Fruit fly (Drosophila melanogaster) whole organism, embryonic: ENCODE results near the gene Reg-2.

ENCODE experiments used
- B-H1 ChIP-seq: fragments of 200-800 bp; sonication (Bioruptor generic); IDR thresholded peaks from 3 replicates; pipeline ENCODE4 v1.3.6; 2022; ENCODE audit warnings: missing biosample characterization, missing genetic modification characterization
- Blimp-1 ChIP-seq: fragments of 200-800 bp; sonication (Bioruptor generic); optimal IDR thresholded peaks from 3 replicates; lab custom pipeline; 2018; ENCODE audit warnings: missing biosample characterization, missing genetic modification characterization, mild to moderate bottlenecking, moderate library complexity, missing genetic modification reagents
- Bteb2 ChIP-seq: fragments of 200-800 bp; sonication (Bioruptor generic); optimal IDR thresholded peaks from 2 replicates; lab custom pipeline; 2016; ENCODE audit warnings: missing biosample characterization, missing genetic modification characterization
- CG10543 ChIP-seq: fragments of 200-800 bp; sonication (Bioruptor generic); optimal IDR thresholded peaks from 3 replicates; lab custom pipeline; 2017; ENCODE audit warnings: missing biosample characterization, mild to moderate bottlenecking, missing genetic modification characterization, moderate library complexity
- CG11695 ChIP-seq: fragments of 200-800 bp; sonication (Bioruptor generic); IDR thresholded peaks from 3 replicates; pipeline ENCODE4 v1.3.6; 2022; ENCODE audit warnings: missing biosample characterization, missing genetic modification characterization
- CG12155 ChIP-seq: fragments of 200-800 bp; sonication (Bioruptor generic); optimal IDR thresholded peaks from 3 replicates; lab custom pipeline; 2016; ENCODE audit warnings: missing biosample characterization, missing genetic modification characterization
- CG12659 ChIP-seq: fragments of 200-800 bp; sonication (Bioruptor generic); optimal IDR thresholded peaks from 3 replicates; lab custom pipeline; 2017; ENCODE audit warnings: mild to moderate bottlenecking, missing biosample characterization, missing genetic modification reagents, missing genetic modification characterization
- CG1602 ChIP-seq: fragments of 200-800 bp; sonication (Bioruptor generic); optimal IDR thresholded peaks from 3 replicates; lab custom pipeline; 2016; ENCODE audit warnings: missing biosample characterization, missing genetic modification characterization
- CG1603 ChIP-seq: fragments of 200-800 bp; sonication (Bioruptor generic); optimal IDR thresholded peaks from 2 replicates; lab custom pipeline; 2019; ENCODE audit warnings: missing biosample characterization, mild to moderate bottlenecking, missing genetic modification characterization, moderate library complexity
- CG1792 ChIP-seq: fragments of 200-800 bp; sonication (Bioruptor generic); optimal IDR thresholded peaks from 2 replicates; lab custom pipeline; 2016; ENCODE audit warnings: missing biosample characterization, missing genetic modification characterization
- CG18262 ChIP-seq: fragments of 200-800 bp; optimal IDR thresholded peaks from 3 replicates; lab custom pipeline; 2019; ENCODE audit warnings: missing biosample characterization, mild to moderate bottlenecking, missing genetic modification characterization, moderate library complexity
- CG2120 ChIP-seq: fragments of 200-800 bp; sonication (Bioruptor generic); optimal IDR thresholded peaks from 3 replicates; lab custom pipeline; 2016; ENCODE audit warnings: missing biosample characterization, missing genetic modification characterization
- CG2202 ChIP-seq: fragments of 200-800 bp; sonication (Bioruptor generic); optimal IDR thresholded peaks from 2 replicates; lab custom pipeline; 2018; ENCODE audit warnings: missing biosample characterization, mild to moderate bottlenecking, missing genetic modification characterization
- CG30431 ChIP-seq: fragments of 200-800 bp; sonication (Bioruptor generic); optimal IDR thresholded peaks from 2 replicates; lab custom pipeline; 2017; ENCODE audit warnings: missing biosample characterization, missing genetic modification characterization
- CG33557 ChIP-seq: fragments of 200-800 bp; sonication (Bioruptor generic); optimal IDR thresholded peaks from 2 replicates; lab custom pipeline; 2019; ENCODE audit warnings: missing biosample characterization, mild to moderate bottlenecking, missing genetic modification characterization, moderate library complexity
- CG6254 ChIP-seq: fragments of 200-800 bp; sonication (Bioruptor generic); optimal IDR thresholded peaks from 3 replicates; lab custom pipeline; 2017; ENCODE audit warnings: mild to moderate bottlenecking, missing biosample characterization, missing genetic modification reagents, missing genetic modification characterization
- CG6854 ChIP-seq: fragments of 200-800 bp; sonication (Bioruptor generic); optimal IDR thresholded peaks from 3 replicates; lab custom pipeline; 2017; ENCODE audit warnings: missing biosample characterization, mild to moderate bottlenecking, missing genetic modification characterization
- CG7357 ChIP-seq: fragments of 200-800 bp; sonication (Bioruptor generic); IDR thresholded peaks from 3 replicates; pipeline ENCODE4 v1.3.6; 2022; ENCODE audit warnings: missing biosample characterization, missing genetic modification characterization
- CG7372 ChIP-seq: fragments of 200-800 bp; sonication (Bioruptor generic); IDR thresholded peaks from 2 replicates; pipeline ENCODE4 v1.3.6; 2022; ENCODE audit warnings: missing biosample characterization, missing genetic modification characterization
- CG9876 ChIP-seq: fragments of 200-800 bp; sonication (Bioruptor generic); optimal IDR thresholded peaks from 2 replicates; lab custom pipeline; 2016; ENCODE audit warnings: missing biosample characterization, missing genetic modification characterization
- Ets97D ChIP-seq: fragments of 200-800 bp; sonication (Bioruptor generic); optimal IDR thresholded peaks from 3 replicates; lab custom pipeline; 2016; ENCODE audit warnings: missing biosample characterization, missing genetic modification characterization
- Fer1 ChIP-seq: fragments of 200-800 bp; sonication (Bioruptor generic); optimal IDR thresholded peaks from 2 replicates; lab custom pipeline; 2017; ENCODE audit warnings: missing biosample characterization, mild to moderate bottlenecking, missing genetic modification characterization
- HLH54F ChIP-seq: fragments of 200-800 bp; sonication (Bioruptor generic); optimal IDR thresholded peaks from 3 replicates; lab custom pipeline; 2016; ENCODE audit warnings: missing biosample characterization, missing genetic modification characterization
- Hr3 ChIP-seq: fragments of 200-800 bp; sonication (Bioruptor generic); optimal IDR thresholded peaks from 3 replicates; lab custom pipeline; 2016; ENCODE audit warnings: missing biosample characterization, missing genetic modification characterization
- Lhr ChIP-seq: fragments of 200-800 bp; sonication (Bioruptor generic); optimal IDR thresholded peaks from 3 replicates; lab custom pipeline; 2017; ENCODE audit warnings: mild to moderate bottlenecking, missing biosample characterization, missing genetic modification reagents, missing genetic modification characterization
- Meics ChIP-seq: fragments of 200-800 bp; sonication (Bioruptor generic); optimal IDR thresholded peaks from 2 replicates; lab custom pipeline; 2017; ENCODE audit warnings: missing biosample characterization, mild to moderate bottlenecking, missing genetic modification characterization
- Neu2 ChIP-seq: fragments of 200-800 bp; sonication (Bioruptor generic); optimal IDR thresholded peaks from 3 replicates; lab custom pipeline; 2016; ENCODE audit warnings: missing biosample characterization, missing genetic modification characterization, borderline replicate concordance
- Nf-YB ChIP-seq: fragments of 200-800 bp; sonication (Bioruptor generic); optimal IDR thresholded peaks from 3 replicates; lab custom pipeline; 2019; ENCODE audit warnings: missing biosample characterization, mild to moderate bottlenecking, missing genetic modification characterization, moderate library complexity
- Optix ChIP-seq: fragments of 200-800 bp; sonication (Bioruptor generic); IDR thresholded peaks from 3 replicates; pipeline ENCODE4 v1.3.6; 2022; ENCODE audit warnings: missing biosample characterization, missing genetic modification characterization
- PHDP ChIP-seq: fragments of 200-800 bp; sonication (Bioruptor generic); optimal IDR thresholded peaks from 3 replicates; lab custom pipeline; 2018; ENCODE audit warnings: missing biosample characterization, mild to moderate bottlenecking, missing genetic modification characterization, moderate library complexity
- Ravus ChIP-seq: fragments of 200-800 bp; sonication (Bioruptor generic); IDR thresholded peaks from 2 replicates; pipeline ENCODE4 v1.3.6; 2022; ENCODE audit warnings: missing biosample characterization, missing genetic modification characterization
- amos ChIP-seq: fragments of 200-800 bp; sonication (Bioruptor generic); IDR thresholded peaks from 2 replicates; pipeline ENCODE4 v1.3.6; 2022; ENCODE audit warnings: missing biosample characterization, missing genetic modification characterization; ENCODE audit not compliant: partially characterized antibody
- ash1 ChIP-seq: fragments of 200-800 bp; sonication (Bioruptor generic); optimal IDR thresholded peaks from 2 replicates; lab custom pipeline; 2018; ENCODE audit warnings: missing biosample characterization, mild to moderate bottlenecking, missing genetic modification characterization
- ato ChIP-seq: fragments of 200-800 bp; sonication (Bioruptor generic); IDR thresholded peaks from 2 replicates; pipeline ENCODE4 v1.3.6; 2022; ENCODE audit warnings: missing biosample characterization, missing genetic modification characterization; ENCODE audit not compliant: partially characterized antibody
- bab2 ChIP-seq: fragments of 200-800 bp; sonication (Bioruptor generic); optimal IDR thresholded peaks from 2 replicates; lab custom pipeline; 2016; ENCODE audit warnings: missing biosample characterization, missing genetic modification characterization
- cato ChIP-seq: fragments of 200-800 bp; sonication (Bioruptor generic); optimal IDR thresholded peaks from 2 replicates; lab custom pipeline; 2016; ENCODE audit warnings: missing biosample characterization, missing genetic modification characterization, borderline replicate concordance
- dpn ChIP-seq, 2 experiments: fragments of 200-800 bp; sonication (Bioruptor generic); optimal IDR thresholded peaks; 3 replicates each; lab custom pipeline; 2016; ENCODE audit warnings: missing biosample characterization in 2 of 2, missing genetic modification characterization in 2 of 2
- en ChIP-seq: fragments of 200-800 bp; sonication (Bioruptor generic); optimal IDR thresholded peaks from 2 replicates; lab custom pipeline; 2016; ENCODE audit warnings: missing biosample characterization, missing genetic modification characterization
- fd3F ChIP-seq: fragments of 200-800 bp; sonication (Bioruptor generic); optimal IDR thresholded peaks from 2 replicates; lab custom pipeline; 2018; ENCODE audit warnings: missing biosample characterization, mild to moderate bottlenecking, missing genetic modification characterization, moderate library complexity
- gce ChIP-seq: fragments of 200-800 bp; sonication (Bioruptor generic); IDR thresholded peaks from 3 replicates; pipeline ENCODE4 v1.3.6; 2022; ENCODE audit warnings: missing biosample characterization, missing genetic modification characterization
- insv ChIP-seq, 2 experiments: fragments of 200-800 bp; sonication (Bioruptor generic); optimal IDR thresholded peaks; 3 replicates each; lab custom pipeline; 2016 to 2018; ENCODE audit warnings: missing biosample characterization in 2 of 2, missing genetic modification characterization in 2 of 2
- knrl ChIP-seq: fragments of 200-800 bp; sonication (Bioruptor generic); IDR thresholded peaks from 3 replicates; pipeline ENCODE4 v1.3.6; 2022; ENCODE audit warnings: missing biosample characterization, missing genetic modification characterization; ENCODE audit not compliant: partially characterized antibody
- otp ChIP-seq: fragments of 200-800 bp; sonication (Bioruptor generic); IDR thresholded peaks from 3 replicates; pipeline ENCODE4, ENCODE4 v1.3.6; 2022; ENCODE audit warnings: missing biosample characterization, missing genetic modification characterization
- p53 ChIP-seq: fragments of 200-800 bp; sonication (Bioruptor generic); optimal IDR thresholded peaks from 2 replicates; lab custom pipeline; 2016; ENCODE audit warnings: missing biosample characterization, missing genetic modification characterization
- pnt ChIP-seq: fragments of 200-800 bp; sonication (Bioruptor generic); optimal IDR thresholded peaks from 3 replicates; lab custom pipeline; 2016; ENCODE audit warnings: missing biosample characterization, missing genetic modification characterization
- sob ChIP-seq: fragments of 200-800 bp; sonication (Bioruptor generic); IDR thresholded peaks from 2 replicates; pipeline ENCODE4 v1.3.6; 2022; ENCODE audit warnings: missing biosample characterization, missing genetic modification characterization
- sqz ChIP-seq: fragments of 200-800 bp; sonication (Bioruptor generic); optimal IDR thresholded peaks from 3 replicates; lab custom pipeline; 2018; ENCODE audit warnings: missing biosample characterization, mild to moderate bottlenecking, missing genetic modification characterization
- unpg ChIP-seq: fragments of 200-800 bp; sonication (Bioruptor generic); optimal IDR thresholded peaks from 3 replicates; lab custom pipeline; 2018; ENCODE audit warnings: missing biosample characterization, mild to moderate bottlenecking, missing genetic modification characterization, moderate library complexity
- zfh2 ChIP-seq: fragments of 200-800 bp; sonication (Bioruptor generic); optimal IDR thresholded peaks from 2 replicates; lab custom pipeline; 2016; ENCODE audit warnings: missing biosample characterization, missing genetic modification characterization

Gene Reg-2

dm6 chr3L:626498-627369 is 20.4 kb upstream of the Reg-2 start (continued):
- TF ChIP-seq zfh2 (GFP tag; lab: Kevin White, UChicago) (peak; percentile 40), Neu2 (GFP tag; lab: Kevin White, UChicago) (no peak), Optix (GFP tag; lab: Robert Waterston, UW) (no peak), CG9876 (GFP tag; lab: Kevin White, UChicago) (no peak), amos (GFP tag; lab: Robert Waterston, UW) (no peak), CG11695 (GFP tag; lab: Robert Waterston, UW) (no peak), cato (no peak), CG7357 (GFP tag; lab: Robert Waterston, UW) (peak; percentile 44; the same call in 1 of the 3 replicates), CG33557 (no peak), ato (GFP tag; lab: Robert Waterston, UW) (no peak), p53 (no peak), CG1603 (tag; lab: Kevin White, UChicago) (peak; percentile 48), sqz (peak; percentile 66), bab2 (GFP tag; lab: Kevin White, UChicago) (peak; percentile 10), PHDP (tag; lab: Kevin White, UChicago) (no peak), insv (GFP tag; optimal IDR thresholded peaks at IDR 0.05; lab: Kevin White, UChicago) (no peak), CG2202 (no peak), CG6854 (GFP tag; lab: Kevin White, UChicago) (peak; percentile 5), CG12155 (peak; percentile 14), knrl (GFP tag; lab: Robert Waterston, UW) (no peak), Bteb2 (GFP tag; lab: Kevin White, UChicago) (no peak), en (no peak), dpn (GFP tag; optimal IDR thresholded peaks at IDR 0.05; lab: Kevin White, UChicago) (peak; percentile 39 to 40), sob (0 out of 2 replicates have a peak, but pooled peaks have one; percentile 23), CG7372 (peak; percentile 65), Fer1 (no peak), CG1792 (GFP tag; lab: Kevin White, UChicago) (no peak), CG12659 (GFP tag; lab: Kevin White, UChicago) (peak; percentile 23), Hr3 (peak; percentile 30), HLH54F (GFP tag; lab: Kevin White, UChicago) (no peak), CG2120 (GFP tag; lab: Kevin White, UChicago) (peak; percentile 21), CG6254 (GFP tag; lab: Kevin White, UChicago) (no peak), Ravus (no peak), Lhr (GFP tag; lab: Kevin White, UChicago) (no peak), Nf-YB (GFP tag; lab: Kevin White, UChicago) (peak; percentile 14), fd3F (GFP tag; lab: Kevin White, UChicago) (peak; percentile 5), CG30431 (GFP tag; lab: Kevin White, UChicago) (peak; percentile 20), unpg (peak; percentile 38), B-H1 (GFP tag; lab: Robert Waterston, UW) (peak; percentile 58), gce (GFP tag; lab: Robert Waterston, UW) (no peak), Ets97D (no peak), pnt (GFP tag; lab: Kevin White, UChicago) (no peak), CG1602 (GFP tag; lab: Kevin White, UChicago) (peak; percentile 33), otp (GFP tag; lab: Robert Waterston, UW) (peak; percentile 8; the same call in 2 of the 3 replicates), CG10543 (peak; percentile 82), Blimp-1 (GFP tag; lab: Kevin White, UChicago) (no peak), ash1 (GFP tag; lab: Kevin White, UChicago) (no peak), Meics (GFP tag; lab: Kevin White, UChicago) (peak; percentile 51), CG18262 (peak; percentile 39)
